Fruit fly (Drosophila melanogaster): Measurements from ENCODE around the gene csw.
A peak's percentile ranks its signal among the peaks of the same experiment; 100 is the strongest.

csw gene

dm6 chrX:2123965-2124688 lies 30.1 kb downstream of the csw start (continued):
- TF ChIP-seq CG9727 (GFP tag; optimal IDR thresholded peaks at IDR 0.05): peak; percentile 99
- peak; percentile 94 for TF ChIP-seq CG11723 (GFP tag; optimal IDR thresholded peaks at IDR 0.05)
- TF ChIP-seq CG14667 (GFP tag; IDR thresholded peaks at IDR 0.05): peak; percentile 87
- TF ChIP-seq Dek (tag; optimal IDR thresholded peaks at IDR 0.05): peak; percentile 96
- peak; percentile 67; the same call in 1 of the 2 replicates for TF ChIP-seq Doc2 (GFP tag; IDR thresholded peaks at IDR 0.05)
- TF ChIP-seq gfzf (GFP tag; optimal IDR thresholded peaks at IDR 0.05): no peak
- peak; percentile 41 for TF ChIP-seq bigmax (GFP tag; optimal IDR thresholded peaks at IDR 0.05)
- TF ChIP-seq CG10979 (tag; optimal IDR thresholded peaks at IDR 0.05): peak; percentile 99
- TF ChIP-seq Hr51 (GFP tag; optimal IDR thresholded peaks at IDR 0.05): peak; percentile 86 to 98
- peak; percentile 88 for TF ChIP-seq twi (tag; optimal IDR thresholded peaks at IDR 0.05)
- peak; percentile 86 for TF ChIP-seq CG2120 (GFP tag; optimal IDR thresholded peaks at IDR 0.05)
- TF ChIP-seq CG6254 (GFP tag; optimal IDR thresholded peaks at IDR 0.05): peak; percentile 95
- peak; percentile 36; the same call in 1 of the 2 replicates for TF ChIP-seq Dref (GFP tag; IDR thresholded peaks at IDR 0.05)
- peak; percentile 97 for TF ChIP-seq CG16815 (GFP tag; optimal IDR thresholded peaks at IDR 0.05)
- TF ChIP-seq pan (optimal IDR thresholded peaks at IDR 0.05): no peak
- TF ChIP-seq pan (GFP tag; optimal IDR thresholded peaks at IDR 0.05 in 1 of 2, IDR thresholded peaks at IDR 0.05 in 1 of 2): peak in 1 of 2 experiments; percentile 90
- TF ChIP-seq H15 (GFP tag; IDR thresholded peaks at IDR 0.05): peak; percentile 90
- peak; percentile 90 for TF ChIP-seq Med (GFP tag)
- peak; percentile 6 for TF ChIP-seq CG11398 (GFP tag; optimal IDR thresholded peaks at IDR 0.05)
- TF ChIP-seq disco-r (GFP tag; optimal IDR thresholded peaks at IDR 0.05): peak; percentile 45
- peak; percentile 77 for TF ChIP-seq cg (GFP tag; optimal IDR thresholded peaks at IDR 0.05)
- TF ChIP-seq CG2202 (tag; optimal IDR thresholded peaks at IDR 0.05): peak; percentile 95
- peak; percentile 15 for TF ChIP-seq CG14965 (GFP tag; optimal IDR thresholded peaks at IDR 0.05; ENCODE audit: borderline replicate concordance)
- peak; percentile 90 for TF ChIP-seq nom (GFP tag; optimal IDR thresholded peaks at IDR 0.05)
- no peak for TF ChIP-seq pzg (GFP tag; optimal IDR thresholded peaks at IDR 0.05)
- TF ChIP-seq sob (GFP tag; IDR thresholded peaks at IDR 0.05): peak; percentile 89
- peak; percentile 89 for TF ChIP-seq stc (GFP tag; IDR thresholded peaks at IDR 0.05)
- TF ChIP-seq klu (GFP tag; IDR thresholded peaks at IDR 0.05): peak; percentile 91
- TF ChIP-seq CG42726 (GFP tag; IDR thresholded peaks at IDR 0.05; ENCODE audit: partially characterized antibody): no peak
- TF ChIP-seq CG34376 (GFP tag; optimal IDR thresholded peaks at IDR 0.05): no peak
- TF ChIP-seq CG6175 (GFP tag; IDR thresholded peaks at IDR 0.05): peak; percentile 81; the same call in 2 of the 3 replicates
- TF ChIP-seq CG32772 (GFP tag; IDR thresholded peaks at IDR 0.05): peak; percentile 90
- peak; percentile 100 for TF ChIP-seq CG18262 (tag; optimal IDR thresholded peaks at IDR 0.05)
- no peak for TF ChIP-seq prd (optimal IDR thresholded peaks at IDR 0.05)
- peak; percentile 95 for TF ChIP-seq prd (GFP tag; IDR thresholded peaks at IDR 0.05)
- TF ChIP-seq chn (GFP tag; optimal IDR thresholded peaks at IDR 0.05): peak; percentile 84
- peak; percentile 80 for TF ChIP-seq Atf3 (GFP tag; optimal IDR thresholded peaks at IDR 0.05)
- peak; percentile 93 for TF ChIP-seq sisA (GFP tag; IDR thresholded peaks at IDR 0.05)
- TF ChIP-seq CG4282 (GFP tag; optimal IDR thresholded peaks at IDR 0.05): peak; percentile 94
- TF ChIP-seq CG34224 (GFP tag; IDR thresholded peaks at IDR 0.05; ENCODE audit: partially characterized antibody): no peak
- peak; percentile 55; the same call in 1 of the 3 replicates for TF ChIP-seq hb (GFP tag; IDR thresholded peaks at IDR 0.05; ENCODE audit: partially characterized antibody)
- TF ChIP-seq Camta (GFP tag; optimal IDR thresholded peaks at IDR 0.05): peak; percentile 76
- peak; percentile 84 for TF ChIP-seq Ravus (GFP tag; IDR thresholded peaks at IDR 0.05)
- peak; percentile 81 for TF ChIP-seq corto (GFP tag; optimal IDR thresholded peaks at IDR 0.05)
- TF ChIP-seq Max (GFP tag; optimal IDR thresholded peaks at IDR 0.05): peak; percentile 85
- peak; percentile 98 for TF ChIP-seq CG18599 (GFP tag; optimal IDR thresholded peaks at IDR 0.05)
- TF ChIP-seq Ssrp (tag; optimal IDR thresholded peaks at IDR 0.05): peak; percentile 98
- peak; percentile 92 for TF ChIP-seq zfh1 (GFP tag; IDR thresholded peaks at IDR 0.05)
- peak; percentile 66 for TF ChIP-seq CG7987 (GFP tag; optimal IDR thresholded peaks at IDR 0.05)

All from whole organism, embryonic.